Worm (Caenorhabditis elegans): ENCODE measurements around the gene glc-1.

Gene glc-1

DNA sequence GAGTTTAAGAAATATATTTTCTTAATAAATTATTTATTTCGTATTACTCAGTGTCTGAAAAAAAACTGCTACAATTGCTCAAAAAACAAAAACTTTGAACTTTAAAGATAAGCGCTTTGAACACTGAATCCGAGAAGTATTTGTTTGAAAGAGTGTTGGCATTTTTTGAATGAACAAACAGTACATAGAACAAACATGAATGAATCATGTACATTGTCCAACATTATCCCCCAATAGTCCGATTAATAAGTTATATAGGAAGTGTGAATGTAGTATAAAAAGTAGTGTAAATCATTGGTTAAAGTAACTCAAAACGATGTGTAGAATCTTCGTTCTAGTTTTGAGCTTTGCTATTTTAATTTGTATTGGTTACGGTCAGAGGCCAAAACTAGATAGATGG, 17.7 kb upstream of the glc-1 start, which contains the start of gene F11A5.17:
Gene F11A5.17 (plus strand): TSS at position 301 of the 400 bp plus-strand sequence.
- TF ChIP-seq him-1 (tag; optimal IDR thresholded peaks at IDR 0.05) (no peak), dao-5 (tag; optimal IDR thresholded peaks at IDR 0.05) (no peak), W03F9.2 (tag; optimal IDR thresholded peaks at IDR 0.05) (no peak)

- TF ChIP-seq W03F9.2 (tag; optimal IDR thresholded peaks at IDR 0.05): no peak
- no peak for TF ChIP-seq dao-5 (tag; optimal IDR thresholded peaks at IDR 0.05)
- no peak for TF ChIP-seq him-1 (tag; optimal IDR thresholded peaks at IDR 0.05)
Observed at ce11 chrV:16202618-16203017, 16.8 kb upstream of the glc-1 start, which contains the start of gene F11A5.18. F11A5.18 (plus strand) TSS chrV:16202918.

DNA sequence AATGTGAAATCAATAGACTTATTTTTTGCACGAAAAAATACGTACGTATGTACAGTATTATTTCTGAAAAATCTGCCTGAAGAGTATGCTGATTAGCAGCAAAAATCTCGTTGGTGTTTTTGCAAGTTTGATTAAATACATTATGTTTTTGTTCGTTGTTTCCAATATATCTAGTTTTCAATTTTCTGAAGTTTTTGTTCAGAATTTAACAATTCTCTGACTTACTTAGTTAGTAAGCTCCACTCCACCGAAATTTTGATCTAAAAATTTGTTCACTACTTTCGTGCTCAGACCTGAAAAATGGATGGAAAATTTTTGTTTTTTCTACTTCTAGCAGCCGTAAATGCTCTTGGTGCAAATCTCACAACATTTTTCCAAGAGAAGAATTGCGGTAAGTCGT, 14.5 kb upstream of the glc-1 start, which contains the start of gene irld-26:
Gene irld-26 (plus strand): TSS at position 301 of the 400 bp plus-strand sequence.
- no peak for TF ChIP-seq W03F9.2 (tag; optimal IDR thresholded peaks at IDR 0.05)
- TF ChIP-seq dao-5 (tag; optimal IDR thresholded peaks at IDR 0.05): no peak
- no peak for TF ChIP-seq him-1 (tag; optimal IDR thresholded peaks at IDR 0.05)

DNA sequence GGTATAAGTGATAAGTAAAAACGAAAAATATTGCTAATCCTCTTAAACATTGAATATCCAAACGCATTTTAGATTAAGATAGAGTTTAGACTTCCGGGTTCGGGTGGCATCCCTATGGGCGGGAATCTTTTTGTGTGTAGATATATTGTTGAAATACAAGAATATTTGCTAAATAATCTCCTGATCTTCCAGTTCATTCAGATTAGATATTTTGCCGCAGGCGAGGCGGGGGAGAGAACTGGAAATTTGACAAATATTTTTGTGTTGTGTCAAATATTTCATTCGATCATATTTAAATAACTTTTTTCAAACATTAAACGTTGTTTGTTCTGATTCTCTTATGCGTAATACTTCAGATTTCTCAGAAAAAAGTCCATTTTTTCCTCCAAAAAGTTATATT, 9.6 kb upstream of the glc-1 start, which contains the start of gene oac-15:
Gene oac-15 (minus strand): TSS at position 101 of the 400 bp plus-strand sequence.
- TF ChIP-seq W03F9.2 (tag; optimal IDR thresholded peaks at IDR 0.05) (no peak), him-1 (tag; optimal IDR thresholded peaks at IDR 0.05) (no peak), dao-5 (tag; optimal IDR thresholded peaks at IDR 0.05) (no peak)

DNA sequence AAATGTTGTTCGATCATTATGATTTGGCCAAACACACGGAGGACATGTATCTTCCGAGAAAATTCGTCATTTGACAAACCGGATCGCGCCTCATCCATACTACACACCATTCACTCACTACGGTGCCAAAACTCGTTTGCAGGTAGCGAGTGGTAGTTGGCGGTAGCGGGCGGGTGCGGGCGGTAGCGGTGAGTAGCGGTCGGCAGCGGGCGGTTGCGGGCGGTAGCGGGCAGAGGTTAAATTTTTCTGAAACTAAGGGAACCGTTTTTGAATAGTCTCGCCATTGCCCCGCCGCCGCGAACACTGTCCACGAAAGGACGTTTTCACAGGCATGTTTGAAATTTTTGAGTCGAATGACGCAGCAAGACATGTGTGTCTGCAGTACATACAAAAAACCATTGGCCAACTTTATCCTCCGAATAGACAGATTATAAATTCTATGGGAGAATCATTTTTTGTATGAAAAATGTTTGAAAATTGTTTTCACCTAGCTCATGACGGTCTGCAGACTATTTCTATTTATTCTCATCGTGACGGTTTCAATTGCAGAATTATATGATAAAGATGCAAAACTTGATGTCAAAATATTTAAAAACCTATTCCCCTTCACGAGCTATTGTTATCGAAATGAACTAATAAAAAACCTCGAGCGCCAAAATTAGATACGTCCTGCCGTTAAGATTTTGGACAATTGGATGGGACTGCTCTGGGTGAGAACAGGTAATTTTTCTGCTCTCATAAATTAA, 9.0 kb upstream of the glc-1 start, which contains the start of gene F11A5.16:
Gene F11A5.16 (plus strand): TSS at position 696 of the 746 bp plus-strand sequence.
- TF ChIP-seq W03F9.2 (tag; optimal IDR thresholded peaks at IDR 0.05) (no peak), dao-5 (tag; optimal IDR thresholded peaks at IDR 0.05) (no peak), him-1 (tag; optimal IDR thresholded peaks at IDR 0.05) (no peak)

- no peak for TF ChIP-seq him-1 (tag; optimal IDR thresholded peaks at IDR 0.05)
- no peak for TF ChIP-seq dao-5 (tag; optimal IDR thresholded peaks at IDR 0.05)
- TF ChIP-seq W03F9.2 (tag; optimal IDR thresholded peaks at IDR 0.05): no peak
Observed at ce11 chrV:16211713-16212112, 7.7 kb upstream of the glc-1 start.

DNA sequence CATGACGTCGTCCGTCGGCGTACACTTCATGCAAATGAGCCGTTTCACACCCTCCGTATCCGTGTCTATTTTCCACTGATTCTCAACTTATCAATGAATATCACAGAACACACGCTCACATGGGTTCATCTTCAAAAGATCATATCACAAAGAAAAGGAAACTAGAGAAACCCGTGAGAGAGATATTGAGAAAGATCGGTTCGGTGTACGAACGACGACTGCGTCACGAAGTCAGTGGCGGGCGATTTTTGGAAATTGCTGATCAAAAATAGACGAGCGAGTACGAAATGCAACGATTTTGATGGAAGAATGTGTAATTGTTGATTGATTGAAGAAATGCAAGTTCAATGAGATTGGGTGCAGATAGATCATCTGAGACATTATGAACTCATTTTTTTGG, 6.1 kb upstream of the glc-1 start:
- TF ChIP-seq dao-5 (tag; optimal IDR thresholded peaks at IDR 0.05) (no peak), W03F9.2 (tag; optimal IDR thresholded peaks at IDR 0.05) (no peak), him-1 (tag; optimal IDR thresholded peaks at IDR 0.05) (no peak)

DNA sequence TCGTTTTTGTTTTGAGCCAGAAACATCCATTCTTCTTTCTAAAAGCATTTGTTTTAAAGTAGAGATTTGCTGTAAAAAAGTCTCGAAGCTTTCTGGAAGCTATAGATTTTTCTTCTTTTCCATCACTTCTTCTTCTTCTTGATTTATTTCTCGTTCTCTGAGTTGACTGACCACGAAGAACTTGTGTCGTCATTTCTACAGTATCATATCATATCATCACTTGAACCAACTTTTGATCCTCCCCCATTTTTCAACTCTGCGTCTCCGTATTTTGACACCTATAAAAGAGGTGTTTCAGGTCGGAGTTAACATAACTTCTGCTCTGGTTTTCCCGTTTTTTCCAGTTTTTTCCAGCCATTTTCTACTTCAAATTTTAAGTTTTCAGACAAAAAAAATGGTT, 4.9 kb upstream of the glc-1 start, which contains the start of gene F11A5.9:
Gene F11A5.9 (plus strand): TSS at position 386 of the 400 bp plus-strand sequence.
- no peak for TF ChIP-seq him-1 (tag; optimal IDR thresholded peaks at IDR 0.05)
- no peak for TF ChIP-seq W03F9.2 (tag; optimal IDR thresholded peaks at IDR 0.05)
- TF ChIP-seq dao-5 (tag; optimal IDR thresholded peaks at IDR 0.05): no peak

DNA sequence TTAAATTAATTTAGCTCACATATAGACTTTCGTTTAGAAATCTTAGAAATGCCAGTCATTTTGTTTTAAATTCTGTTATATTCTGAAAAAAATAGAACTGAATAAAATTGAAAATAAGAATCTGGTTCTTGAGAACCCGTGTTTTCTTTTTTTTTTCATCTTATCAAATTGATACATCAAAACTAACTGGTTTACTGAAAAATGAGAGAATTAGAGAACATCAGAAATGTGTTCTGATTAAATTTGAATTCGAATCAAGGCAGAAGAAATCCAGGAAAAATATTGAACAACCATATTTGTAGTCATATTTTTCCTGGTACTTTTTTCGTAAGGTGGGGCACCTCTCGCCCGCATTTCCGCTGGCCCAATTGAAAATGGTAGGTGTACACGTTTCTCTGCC, 912 bp upstream of the glc-1 start, which contains the start of gene F11A5.15:
Gene F11A5.15 (minus strand): TSS at position 101 of the 400 bp plus-strand sequence.
- TF ChIP-seq W03F9.2 (tag; optimal IDR thresholded peaks at IDR 0.05) (no peak), dao-5 (tag; optimal IDR thresholded peaks at IDR 0.05) (no peak), him-1 (tag; optimal IDR thresholded peaks at IDR 0.05) (no peak)

ce11 chrV:16220020-16220419, 586 bp downstream of the glc-1 start:
- TF ChIP-seq him-1 (tag; optimal IDR thresholded peaks at IDR 0.05) (no peak), W03F9.2 (tag; optimal IDR thresholded peaks at IDR 0.05) (no peak), dao-5 (tag; optimal IDR thresholded peaks at IDR 0.05) (no peak)

DNA sequence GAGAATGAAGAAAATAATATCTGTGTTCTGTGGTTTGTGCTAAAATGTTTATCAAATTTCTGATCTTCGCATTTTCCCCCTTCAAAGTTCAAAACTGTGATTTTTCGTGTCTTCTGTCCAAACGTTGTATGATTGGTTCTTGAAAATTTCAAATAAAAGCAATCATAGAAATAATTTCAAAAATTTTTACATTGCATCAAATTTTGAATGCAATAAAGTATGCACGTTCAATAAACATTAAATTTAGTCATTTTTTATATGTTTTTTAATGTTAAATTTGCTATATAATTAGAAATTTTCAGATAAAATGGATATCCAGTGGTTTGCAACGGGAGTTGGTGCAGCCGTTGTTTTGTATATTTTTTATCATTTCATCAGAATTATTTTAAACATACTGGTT, 4.6 kb downstream of the glc-1 start, which contains the start of gene stdh-2:
Gene stdh-2 (plus strand): TSS at position 301 of the 400 bp plus-strand sequence.
- TF ChIP-seq W03F9.2 (tag; optimal IDR thresholded peaks at IDR 0.05) (no peak), him-1 (tag; optimal IDR thresholded peaks at IDR 0.05) (no peak), dao-5 (tag; optimal IDR thresholded peaks at IDR 0.05) (no peak)

ce11 chrV:16225524-16226116, 6.2 kb downstream of the glc-1 start:
- no peak for TF ChIP-seq W03F9.2 (tag; optimal IDR thresholded peaks at IDR 0.05)
- no peak for TF ChIP-seq him-1 (tag; optimal IDR thresholded peaks at IDR 0.05)
- TF ChIP-seq dao-5 (tag; optimal IDR thresholded peaks at IDR 0.05): no peak

DNA sequence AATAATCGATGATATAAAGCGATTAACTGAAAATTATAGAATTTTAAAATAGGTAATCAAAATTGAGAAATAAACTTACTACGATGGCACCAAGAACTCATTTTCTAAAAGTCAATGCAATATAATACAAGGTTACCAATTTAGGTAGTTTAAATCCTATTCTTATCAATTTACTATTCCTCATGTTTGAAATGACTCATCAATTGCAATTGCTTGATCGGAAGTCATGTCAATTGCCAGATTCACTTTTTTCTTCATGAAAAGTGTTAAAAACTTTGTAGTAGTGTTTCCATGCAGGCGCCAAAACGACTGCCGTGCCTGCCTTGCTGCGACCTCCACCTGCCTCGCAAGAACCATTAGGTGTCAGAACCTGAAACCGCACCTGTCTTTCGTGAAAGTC, 7.1 kb downstream of the glc-1 start, which contains the start of gene F11A5.13:
Gene F11A5.13 (minus strand): TSS at position 101 of the 400 bp plus-strand sequence.
- TF ChIP-seq him-1 (tag; optimal IDR thresholded peaks at IDR 0.05): no peak
- TF ChIP-seq dao-5 (tag; optimal IDR thresholded peaks at IDR 0.05): no peak
- TF ChIP-seq W03F9.2 (tag; optimal IDR thresholded peaks at IDR 0.05): no peak

DNA sequence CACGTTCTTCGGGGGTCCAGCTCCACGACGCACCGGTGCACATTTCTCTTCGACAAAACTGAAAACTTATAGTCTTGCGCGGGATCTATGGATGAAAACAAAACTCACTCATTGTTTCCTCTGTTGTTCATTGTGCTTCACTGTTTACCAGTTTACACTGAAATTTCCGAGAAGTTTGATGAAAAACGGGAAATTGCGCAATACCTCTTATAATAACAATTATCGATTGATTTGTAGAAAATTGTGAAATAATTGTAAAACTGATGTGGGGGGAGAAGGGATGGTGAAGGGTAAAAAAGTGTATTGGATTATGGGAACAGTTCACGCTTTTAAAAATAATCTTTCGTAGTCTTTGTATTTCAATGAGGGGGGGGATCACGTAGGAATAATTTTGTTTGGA, 10.0 kb downstream of the glc-1 start:
- TF ChIP-seq him-1 (tag; optimal IDR thresholded peaks at IDR 0.05) (no peak), dao-5 (tag; optimal IDR thresholded peaks at IDR 0.05) (no peak), W03F9.2 (tag; optimal IDR thresholded peaks at IDR 0.05) (no peak)

Data from whole organism, L4/young adult.